Worm (Caenorhabditis elegans) whole organism, L3 larva: ENCODE measurements around the gene F33A8.4.

Experiments
- ceh-16 ChIP-seq: sonication (generic microtip); optimal IDR thresholded peaks from 2 replicates; lab custom pipeline; 2017; ENCODE audit warnings: missing biosample characterization, missing genetic modification characterization
- daf-12 ChIP-seq: fragments of 150-350 bp; optimal IDR thresholded peaks from 2 replicates; lab custom pipeline; 2014; ENCODE audit warnings: missing biosample characterization, missing genetic modification reagents, missing genetic modification characterization
- nhr-11 ChIP-seq: fragments of 150-350 bp; optimal IDR thresholded peaks from 2 replicates; lab custom pipeline; 2014; ENCODE audit warnings: missing biosample characterization, missing genetic modification characterization
- nhr-25 ChIP-seq: sonication (generic microtip); optimal IDR thresholded peaks from 2 replicates; lab custom pipeline; 2017; ENCODE audit warnings: missing biosample characterization, missing genetic modification characterization
- nhr-28 ChIP-seq: fragments of 150-350 bp; optimal IDR thresholded peaks from 2 replicates; lab custom pipeline; 2014; ENCODE audit warnings: missing biosample characterization, missing genetic modification characterization
- nhr-77 ChIP-seq: fragments of 150-350 bp; optimal IDR thresholded peaks from 2 replicates; lab custom pipeline; 2014; ENCODE audit warnings: missing biosample characterization, missing genetic modification characterization

DNA sequence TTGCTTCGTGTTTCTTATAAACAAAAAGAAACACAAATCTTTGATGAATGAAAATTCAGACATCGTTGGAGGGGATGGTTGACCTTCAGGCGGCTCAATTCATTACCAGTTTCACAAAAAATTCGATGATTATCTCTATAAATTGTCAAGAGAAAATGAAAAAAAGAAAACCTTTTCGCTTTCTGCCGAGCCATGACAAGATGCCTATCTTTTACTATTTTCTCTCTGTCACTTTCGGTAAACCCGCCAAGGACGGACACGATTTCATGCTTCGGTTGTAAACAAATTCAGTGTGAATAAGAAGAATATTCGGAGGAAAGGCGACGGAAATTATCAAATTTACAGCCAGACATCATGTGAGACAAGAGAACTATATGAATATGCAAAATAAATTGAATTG is 28.1 kb downstream of the F33A8.4 start:
- TF ChIP-seq nhr-77 (tag; lab: Kevin White, UChicago) (no peak), ceh-16 (no peak), nhr-11 (no peak), nhr-25 (tag; lab: Kevin White, UChicago) (peak; percentile 59), nhr-28 (tag; lab: Kevin White, UChicago) (no peak), daf-12 (tag; lab: Kevin White, UChicago) (no peak)
